Worm (Caenorhabditis elegans) whole organism, L3 larva: ENCODE measurements around the gene R10E9.3.

Experiments
- lin-39 ChIP-seq: fragments of 150-350 bp; optimal IDR thresholded peaks from 2 replicates; lab custom pipeline; 2018; ENCODE audit warnings: missing biosample characterization, missing genetic modification reagents, missing genetic modification characterization
- mdl-1 ChIP-seq: fragments of 150-350 bp; optimal IDR thresholded peaks from 2 replicates; lab custom pipeline; 2014; ENCODE audit warnings: missing biosample characterization, missing genetic modification characterization
- snpc-4 ChIP-seq: fragments of 150-350 bp; optimal IDR thresholded peaks from 2 replicates; lab custom pipeline; 2014; ENCODE audit warnings: missing biosample characterization, missing genetic modification characterization

DNA sequence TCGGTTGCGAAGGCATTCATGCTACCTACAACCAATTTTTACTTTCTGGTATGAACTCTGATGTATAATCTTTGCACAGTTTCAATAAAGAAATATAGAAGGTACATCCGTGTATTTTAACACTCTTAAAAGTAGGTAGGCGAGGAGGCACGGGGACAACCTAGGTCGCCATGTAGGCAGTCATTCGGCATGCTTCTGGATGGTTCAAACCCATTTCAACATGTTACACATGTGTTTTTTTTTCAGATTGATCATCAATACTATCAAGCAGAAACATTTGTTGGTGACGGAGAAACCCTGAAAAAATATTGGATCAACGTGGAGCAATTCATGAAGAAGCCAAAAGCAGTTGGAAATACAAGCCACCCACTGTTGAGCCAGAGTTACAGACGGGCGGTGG is 47.0 kb downstream of the R10E9.3 start:
- TF ChIP-seq mdl-1 (no peak), snpc-4 (tag; lab: Kevin White, UChicago) (no peak), lin-39 (tag; lab: Kevin White, UChicago) (no peak)
